Fruit fly (Drosophila melanogaster): ENCODE measurements around the gene CG8813.

CG8813 gene

DNA sequence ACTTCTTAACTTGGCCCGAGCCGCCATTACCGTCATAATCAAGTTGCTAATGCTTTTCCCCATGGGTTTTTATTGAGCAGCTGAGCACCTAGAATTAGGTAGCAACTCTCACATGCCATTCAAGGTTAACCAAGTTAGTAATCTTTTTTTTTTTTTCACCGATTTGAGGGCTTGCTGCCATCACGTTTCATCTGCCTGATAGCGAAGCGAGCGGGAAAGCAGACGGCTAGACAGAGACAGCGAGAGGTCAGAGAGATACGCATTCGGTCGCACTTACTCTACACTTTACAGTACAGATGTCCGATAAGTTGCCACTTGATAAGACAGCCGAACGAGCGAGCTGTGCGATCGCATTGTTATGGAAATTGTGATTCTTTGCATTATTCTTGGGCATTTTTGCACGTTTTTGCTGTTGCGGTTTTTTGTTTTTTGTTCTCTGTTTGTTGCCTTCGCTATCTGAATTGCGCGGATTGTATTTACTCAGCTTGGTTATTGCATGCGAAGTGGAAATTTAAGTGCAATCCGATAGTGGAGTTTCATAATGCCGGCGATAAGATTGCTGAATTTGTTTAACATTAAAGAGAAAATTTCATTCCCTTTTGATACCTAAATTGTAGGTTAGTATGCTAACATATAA, 31.1 kb downstream of the CG8813 start (continued):
- peak; percentile 73 for TF ChIP-seq sqz (GFP tag; optimal IDR thresholded peaks at IDR 0.05)
- no peak for TF ChIP-seq CG4730 (GFP tag; IDR thresholded peaks at IDR 0.05)
- TF ChIP-seq Rx (GFP tag; IDR thresholded peaks at IDR 0.05): no peak
- TF ChIP-seq CG14860 (GFP tag; IDR thresholded peaks at IDR 0.05; ENCODE audit: partially characterized antibody): no peak
- no peak for TF ChIP-seq kay (GFP tag; optimal IDR thresholded peaks at IDR 0.05)
- TF ChIP-seq CG7987 (GFP tag; optimal IDR thresholded peaks at IDR 0.05): peak; percentile 98
- no peak for TF ChIP-seq Dll (GFP tag; IDR thresholded peaks at IDR 0.05; ENCODE audit: partially characterized antibody)
- TF ChIP-seq Jarid2 (GFP tag; optimal IDR thresholded peaks at IDR 0.05): no peak
- TF ChIP-seq CG9215 (GFP tag; IDR thresholded peaks at IDR 0.05): no peak
- peak; percentile 63; the same call in 1 of the 2 replicates for TF ChIP-seq CG10321 (GFP tag; IDR thresholded peaks at IDR 0.05)
- TF ChIP-seq Med (GFP tag): peak; percentile 44
- TF ChIP-seq YL-1 (GFP tag; optimal IDR thresholded peaks at IDR 0.05): no peak
- TF ChIP-seq chinmo (GFP tag; IDR thresholded peaks at IDR 0.05; ENCODE audit: partially characterized antibody): 0 out of 4 replicates have a peak, but pooled peaks have one; percentile 79
- TF ChIP-seq CG15479 (GFP tag; optimal IDR thresholded peaks at IDR 0.05): peak; percentile 93
- TF ChIP-seq gsb-n (tag; optimal IDR thresholded peaks at IDR 0.05): no peak
- no peak for TF ChIP-seq CG11247 (GFP tag; IDR thresholded peaks at IDR 0.05)
- TF ChIP-seq Lpt (GFP tag; optimal IDR thresholded peaks at IDR 0.05): no peak

DNA sequence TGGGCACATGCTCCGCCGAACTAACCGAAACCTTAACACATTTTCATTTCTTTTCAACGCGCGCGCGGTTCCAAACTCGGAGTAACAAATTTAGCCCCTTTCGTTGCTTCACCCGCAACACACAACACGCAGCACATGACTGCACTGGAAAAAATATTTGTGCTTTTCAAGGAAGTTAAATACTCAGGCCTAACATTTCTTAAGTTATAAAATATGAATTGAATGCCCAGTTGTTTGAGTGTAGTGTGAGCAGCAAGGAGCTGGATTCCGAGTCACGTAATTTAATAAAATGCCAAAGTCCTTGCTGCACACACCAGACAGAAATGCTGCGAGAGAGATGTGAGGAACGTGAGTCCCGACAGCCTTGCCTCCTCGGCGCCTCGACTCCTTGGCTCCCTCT, 32.0 kb downstream of the CG8813 start:
- no peak for TF ChIP-seq CG12219 (GFP tag; optimal IDR thresholded peaks at IDR 0.05)
- TF ChIP-seq Antp (GFP tag; optimal IDR thresholded peaks at IDR 0.05): no peak
- TF ChIP-seq lilli (GFP tag; optimal IDR thresholded peaks at IDR 0.05): peak; percentile 53
- TF ChIP-seq CG18599 (GFP tag; optimal IDR thresholded peaks at IDR 0.05): peak; percentile 52
- no peak for TF ChIP-seq CG15479 (GFP tag; optimal IDR thresholded peaks at IDR 0.05)
- no peak for TF ChIP-seq Asciz (GFP tag; optimal IDR thresholded peaks at IDR 0.05)
- TF ChIP-seq hb (GFP tag; IDR thresholded peaks at IDR 0.05; ENCODE audit: partially characterized antibody): no peak
- 0 out of 2 replicates have a peak, but pooled peaks have one; percentile 23 for TF ChIP-seq lmd (GFP tag; IDR thresholded peaks at IDR 0.05)
- no peak for TF ChIP-seq CG18764 (GFP tag; optimal IDR thresholded peaks at IDR 0.05)
- TF ChIP-seq ro (GFP tag; IDR thresholded peaks at IDR 0.05): no peak
- TF ChIP-seq repo (GFP tag; optimal IDR thresholded peaks at IDR 0.05): no peak
- no peak for TF ChIP-seq CG9817 (tag; optimal IDR thresholded peaks at IDR 0.05)
- no peak for TF ChIP-seq Stat92E (GFP tag; optimal IDR thresholded peaks at IDR 0.05)
- TF ChIP-seq grau (tag; optimal IDR thresholded peaks at IDR 0.05): no peak
- peak; percentile 0 for TF ChIP-seq abd-A (tag; optimal IDR thresholded peaks at IDR 0.05)
- no peak for TF ChIP-seq CG2202 (tag; optimal IDR thresholded peaks at IDR 0.05)
- TF ChIP-seq tgo (GFP tag; IDR thresholded peaks at IDR 0.05): no peak
- no peak for TF ChIP-seq CG10543 (GFP tag; optimal IDR thresholded peaks at IDR 0.05)
- TF ChIP-seq CG3726 (GFP tag; IDR thresholded peaks at IDR 0.05): no peak
- TF ChIP-seq sob (GFP tag; IDR thresholded peaks at IDR 0.05): no peak
- no peak for TF ChIP-seq Fer3 (tag; optimal IDR thresholded peaks at IDR 0.05)
- no peak for TF ChIP-seq crol (GFP tag; IDR thresholded peaks at IDR 0.05)
- no peak for TF ChIP-seq CG2120 (GFP tag; optimal IDR thresholded peaks at IDR 0.05)
- 0 out of 4 replicates have a peak, but pooled peaks have one; percentile 39 for TF ChIP-seq chinmo (GFP tag; IDR thresholded peaks at IDR 0.05; ENCODE audit: partially characterized antibody)
- TF ChIP-seq Camta (GFP tag; optimal IDR thresholded peaks at IDR 0.05): no peak
- no peak for TF ChIP-seq CG10147 (GFP tag; optimal IDR thresholded peaks at IDR 0.05)
- TF ChIP-seq CG7357 (GFP tag; IDR thresholded peaks at IDR 0.05): no peak
- TF ChIP-seq CG4424 (GFP tag; optimal IDR thresholded peaks at IDR 0.05): no peak
- peak; percentile 20 for TF ChIP-seq zf30C (GFP tag; optimal IDR thresholded peaks at IDR 0.05)
- no peak for TF ChIP-seq chn (GFP tag; optimal IDR thresholded peaks at IDR 0.05)
- TF ChIP-seq PHDP (tag; optimal IDR thresholded peaks at IDR 0.05): no peak
- TF ChIP-seq CG9215 (GFP tag; IDR thresholded peaks at IDR 0.05): no peak
- no peak for TF ChIP-seq CG11456 (GFP tag; IDR thresholded peaks at IDR 0.05)
- TF ChIP-seq CG9609 (GFP tag; optimal IDR thresholded peaks at IDR 0.05): no peak
- TF ChIP-seq CG9876 (GFP tag; optimal IDR thresholded peaks at IDR 0.05): no peak
